Worm (Caenorhabditis elegans) whole organism, L3 larva: Measurements from ENCODE around the gene ddi-1.
A peak's percentile ranks its signal among the peaks of the same experiment; 100 is the strongest.

Experiments
- R02D3.7 ChIP-seq: fragments of 150-350 bp; optimal IDR thresholded peaks from 2 replicates; lab custom pipeline; 2014; ENCODE audit warnings: missing biosample characterization, missing genetic modification characterization
- aly-2 ChIP-seq: fragments of 150-350 bp; optimal IDR thresholded peaks from 2 replicates; lab custom pipeline; 2014; ENCODE audit warnings: missing biosample characterization, missing genetic modification characterization
- ama-1 ChIP-seq: fragments of 150-350 bp; optimal IDR thresholded peaks from 2 replicates; lab custom pipeline; 2018
- ceh-16 ChIP-seq: sonication (generic microtip); optimal IDR thresholded peaks from 2 replicates; lab custom pipeline; 2017; ENCODE audit warnings: missing biosample characterization, missing genetic modification characterization
- ceh-28 ChIP-seq: fragments of 150-350 bp; optimal IDR thresholded peaks from 2 replicates; lab custom pipeline; 2014; ENCODE audit warnings: missing biosample characterization, missing genetic modification reagents, missing genetic modification characterization
- ceh-9 ChIP-seq: sonication (generic microtip); optimal IDR thresholded peaks from 2 replicates; lab custom pipeline; 2018; ENCODE audit warnings: missing biosample characterization, missing genetic modification characterization
- daf-12 ChIP-seq: fragments of 150-350 bp; optimal IDR thresholded peaks from 2 replicates; lab custom pipeline; 2014; ENCODE audit warnings: missing biosample characterization, missing genetic modification reagents, missing genetic modification characterization
- egl-27 ChIP-seq: sonication (generic microtip); optimal IDR thresholded peaks from 4 replicates; lab custom pipeline; 2017; ENCODE audit warnings: missing biosample characterization, missing genetic modification reagents, missing genetic modification characterization
- egl-5 ChIP-seq: fragments of 150-350 bp; optimal IDR thresholded peaks from 2 replicates; lab custom pipeline; 2017; ENCODE audit warnings: missing biosample characterization, missing genetic modification reagents, missing genetic modification characterization, inconsistent platforms
- elt-1 ChIP-seq: fragments of 150-350 bp; optimal IDR thresholded peaks from 2 replicates; lab custom pipeline; 2014; ENCODE audit warnings: missing biosample characterization, missing genetic modification characterization
- elt-2 ChIP-seq: sonication (generic microtip); optimal IDR thresholded peaks from 2 replicates; lab custom pipeline; 2016; ENCODE audit warnings: missing genetic modification reagents, mild to moderate bottlenecking, missing genetic modification characterization, missing compliant biosample characterization
- elt-3 ChIP-seq, 3 experiments: fragments of 150-350 bp in 1 of 3; sonication (generic microtip) in 2 of 3; optimal IDR thresholded peaks; 2 replicates in 2 of 3; 4 replicates in 1 of 3; lab custom pipeline; 2014 to 2017; ENCODE audit warnings: missing biosample characterization in 3 of 3, missing genetic modification characterization in 3 of 3
- eor-1 ChIP-seq, 2 experiments: fragments of 150-350 bp; optimal IDR thresholded peaks; 2 replicates each; lab custom pipeline; 2014 to 2018; ENCODE audit warnings: missing biosample characterization in 2 of 2, missing genetic modification characterization in 2 of 2
- fkh-10 ChIP-seq: sonication (generic microtip); optimal IDR thresholded peaks from 2 replicates; lab custom pipeline; 2017; ENCODE audit warnings: missing biosample characterization, missing genetic modification reagents, missing genetic modification characterization
- fkh-2 ChIP-seq: fragments of 150-350 bp; optimal IDR thresholded peaks from 2 replicates; lab custom pipeline; 2014; ENCODE audit warnings: missing biosample characterization, missing genetic modification reagents, missing genetic modification characterization
- fos-1 ChIP-seq: fragments of 150-350 bp; optimal IDR thresholded peaks from 2 replicates; lab custom pipeline; 2014; ENCODE audit warnings: missing biosample characterization, missing genetic modification characterization
- jun-1 ChIP-seq: fragments of 150-350 bp; optimal IDR thresholded peaks from 2 replicates; lab custom pipeline; 2014; ENCODE audit warnings: missing biosample characterization, missing genetic modification reagents, missing genetic modification characterization
- lin-15B ChIP-seq: fragments of 150-350 bp; optimal IDR thresholded peaks from 2 replicates; lab custom pipeline; 2014; ENCODE audit warnings: missing biosample characterization, missing genetic modification characterization
- lin-39 ChIP-seq: fragments of 150-350 bp; optimal IDR thresholded peaks from 2 replicates; lab custom pipeline; 2018; ENCODE audit warnings: missing biosample characterization, missing genetic modification reagents, missing genetic modification characterization
- mdl-1 ChIP-seq: fragments of 150-350 bp; optimal IDR thresholded peaks from 2 replicates; lab custom pipeline; 2014; ENCODE audit warnings: missing biosample characterization, missing genetic modification characterization
- mml-1 ChIP-seq: fragments of 150-350 bp; sonication (generic microtip); optimal IDR thresholded peaks from 3 replicates; lab custom pipeline; 2014; ENCODE audit warnings: missing biosample characterization, missing genetic modification characterization
- nfya-1 ChIP-seq: sonication (generic microtip); optimal IDR thresholded peaks from 2 replicates; lab custom pipeline; 2017; ENCODE audit warnings: missing genetic modification characterization, mild to moderate bottlenecking, missing compliant biosample characterization, antibody characterized with exemption, moderate library complexity; ENCODE audit not compliant: insufficient read depth
- nhr-11 ChIP-seq: fragments of 150-350 bp; optimal IDR thresholded peaks from 2 replicates; lab custom pipeline; 2014; ENCODE audit warnings: missing biosample characterization, missing genetic modification characterization
- nhr-12 ChIP-seq: fragments of 150-350 bp; optimal IDR thresholded peaks from 2 replicates; lab custom pipeline; 2014; ENCODE audit warnings: missing biosample characterization, missing genetic modification characterization
- nhr-23 ChIP-seq: fragments of 150-350 bp; optimal IDR thresholded peaks from 2 replicates; lab custom pipeline; 2014; ENCODE audit warnings: missing biosample characterization, missing genetic modification reagents, missing genetic modification characterization
- nhr-25 ChIP-seq: sonication (generic microtip); optimal IDR thresholded peaks from 2 replicates; lab custom pipeline; 2017; ENCODE audit warnings: missing biosample characterization, missing genetic modification characterization
- nhr-28 ChIP-seq: fragments of 150-350 bp; optimal IDR thresholded peaks from 2 replicates; lab custom pipeline; 2014; ENCODE audit warnings: missing biosample characterization, missing genetic modification characterization
- nhr-77 ChIP-seq: fragments of 150-350 bp; optimal IDR thresholded peaks from 2 replicates; lab custom pipeline; 2014; ENCODE audit warnings: missing biosample characterization, missing genetic modification characterization
- pha-4 ChIP-seq: fragments of 150-350 bp; optimal IDR thresholded peaks from 2 replicates; lab custom pipeline; 2014; ENCODE audit warnings: missing biosample characterization, missing genetic modification reagents, missing genetic modification characterization
- pqm-1 ChIP-seq: fragments of 150-350 bp; optimal IDR thresholded peaks from 2 replicates; lab custom pipeline; 2017; ENCODE audit warnings: missing biosample characterization, missing genetic modification characterization, inconsistent platforms
- skn-1 ChIP-seq: fragments of 150-350 bp; optimal IDR thresholded peaks from 2 replicates; lab custom pipeline; 2014; ENCODE audit warnings: missing biosample characterization, missing genetic modification characterization
- snpc-4 ChIP-seq: fragments of 150-350 bp; optimal IDR thresholded peaks from 2 replicates; lab custom pipeline; 2014; ENCODE audit warnings: missing biosample characterization, missing genetic modification characterization
- tbx-2 ChIP-seq: sonication (generic microtip); optimal IDR thresholded peaks from 2 replicates; lab custom pipeline; 2016; ENCODE audit warnings: mild to moderate bottlenecking, missing genetic modification characterization, missing compliant biosample characterization
- unc-62 ChIP-seq: fragments of 150-350 bp; sonication (generic microtip); optimal IDR thresholded peaks from 4 replicates; lab custom pipeline; 2014; ENCODE audit warnings: missing biosample characterization, missing genetic modification reagents, missing genetic modification characterization
- ztf-11 ChIP-seq: fragments of 150-350 bp; optimal IDR thresholded peaks from 2 replicates; lab custom pipeline; 2014; ENCODE audit warnings: missing biosample characterization, missing genetic modification characterization
- ztf-4 ChIP-seq: fragments of 150-350 bp; optimal IDR thresholded peaks from 2 replicates; lab custom pipeline; 2014; ENCODE audit warnings: missing biosample characterization, missing genetic modification characterization

ddi-1 gene

ce11 chrIV:6502725-6503124 is 19.9 kb upstream of the ddi-1 start:
- no peak for TF ChIP-seq ceh-16 (tag; lab: Kevin White, UChicago)
- TF ChIP-seq elt-2 (tag; lab: Kevin White, UChicago): peak; percentile 80
- TF ChIP-seq pha-4 (tag; lab: Kevin White, UChicago): peak; percentile 72
- TF ChIP-seq fos-1 (tag; lab: Kevin White, UChicago): no peak
- TF ChIP-seq egl-5: no peak
- TF ChIP-seq egl-27 (tag; lab: Kevin White, UChicago): no peak
- no peak for TF ChIP-seq nhr-11 (tag; lab: Kevin White, UChicago)
- TF ChIP-seq nhr-28: no peak
- no peak for TF ChIP-seq nhr-25 (tag; lab: Kevin White, UChicago)
- TF ChIP-seq nfya-1: no peak
- no peak for TF ChIP-seq unc-62 (GFP tag; lab: Kevin White, UChicago)
- no peak for TF ChIP-seq fkh-10
- TF ChIP-seq jun-1 (tag; lab: Kevin White, UChicago): peak; percentile 2
- peak; percentile 58 for TF ChIP-seq pqm-1 (tag; lab: Kevin White, UChicago)
- TF ChIP-seq nhr-23: no peak

- TF ChIP-seq elt-1 (tag; lab: Kevin White, UChicago) (no peak), elt-2 (tag; lab: Kevin White, UChicago) (peak; percentile 36)
Measured at ce11 chrIV:6506424-6506823, 16.2 kb upstream of the ddi-1 start, which contains the start of gene pqn-89. Gene pqn-89, plus strand, starts transcription at chrIV:6506724.

- TF ChIP-seq aly-2 (no peak), elt-3 (tag; optimal IDR thresholded peaks at IDR 0.05; lab: Kevin White, UChicago) (no peak), nhr-77 (tag; lab: Kevin White, UChicago) (no peak), fkh-10 (no peak), R02D3.7 (tag; lab: Kevin White, UChicago) (no peak), ztf-11 (tag; lab: Kevin White, UChicago) (no peak), snpc-4 (tag; lab: Kevin White, UChicago) (no peak), ceh-9 (tag; lab: Kevin White, UChicago) (no peak), nhr-12 (no peak), mdl-1 (no peak), pqm-1 (tag; lab: Kevin White, UChicago) (no peak), ama-1 (no peak), nhr-11 (tag; lab: Kevin White, UChicago) (no peak), fos-1 (tag; lab: Kevin White, UChicago) (no peak)
Measured at ce11 chrIV:6511767-6512166, 10.9 kb upstream of the ddi-1 start.

ce11 chrIV:6514700-6515099 is 8.0 kb upstream of the ddi-1 start:
- TF ChIP-seq lin-39 (tag; lab: Kevin White, UChicago) (peak; percentile 13), eor-1 (tag; optimal IDR thresholded peaks at IDR 0.05; lab: Kevin White, UChicago) (no peak), tbx-2 (tag; lab: Kevin White, UChicago) (peak; percentile 67), lin-15B (tag; lab: Kevin White, UChicago) (no peak), nhr-11 (tag; lab: Kevin White, UChicago) (peak; percentile 81), daf-12 (tag; lab: Kevin White, UChicago) (no peak), mml-1 (tag; lab: Kevin White, UChicago) (no peak), nhr-28 (no peak), fos-1 (tag; lab: Kevin White, UChicago) (no peak), jun-1 (tag; lab: Kevin White, UChicago) (no peak), snpc-4 (tag; lab: Kevin White, UChicago) (peak; percentile 13), nfya-1 (peak; percentile 44)

- TF ChIP-seq nhr-12: no peak
- TF ChIP-seq fos-1 (tag; lab: Kevin White, UChicago): no peak
- no peak for TF ChIP-seq jun-1 (tag; lab: Kevin White, UChicago)
- no peak for TF ChIP-seq pqm-1 (tag; lab: Kevin White, UChicago)
- no peak for TF ChIP-seq nfya-1
- no peak for TF ChIP-seq ztf-4 (tag; lab: Kevin White, UChicago)
- no peak for TF ChIP-seq ceh-28
- TF ChIP-seq skn-1 (tag; lab: Kevin White, UChicago): no peak
- TF ChIP-seq mdl-1: no peak
- TF ChIP-seq tbx-2 (tag; lab: Kevin White, UChicago): no peak
- TF ChIP-seq unc-62 (GFP tag; lab: Kevin White, UChicago): no peak
- no peak for TF ChIP-seq nhr-77 (tag; lab: Kevin White, UChicago)
- TF ChIP-seq fkh-10: no peak
- no peak for TF ChIP-seq pha-4 (tag; lab: Kevin White, UChicago)
- TF ChIP-seq R02D3.7 (tag; lab: Kevin White, UChicago): no peak
- TF ChIP-seq ztf-11 (tag; lab: Kevin White, UChicago): no peak
- TF ChIP-seq fkh-2 (tag; lab: Kevin White, UChicago): no peak
Measured at ce11 chrIV:6517859-6518258, 4.8 kb upstream of the ddi-1 start, which contains the start of gene C01G5.7. Gene C01G5.7, plus strand, starts transcription at chrIV:6518159.
